Fruit fly (Drosophila melanogaster): ENCODE results near the gene CG15803.

- TF ChIP-seq CG32121 (GFP tag; IDR thresholded peaks at IDR 0.05) (no peak), CG17806 (tag; optimal IDR thresholded peaks at IDR 0.05) (no peak), CG9948 (tag; optimal IDR thresholded peaks at IDR 0.05) (no peak), CG4496 (GFP tag; IDR thresholded peaks at IDR 0.05) (0 out of 3 replicates have a peak, but pooled peaks have one; percentile 7), CG34367 (tag; optimal IDR thresholded peaks at IDR 0.05) (no peak)
Observed at dm6 chr3R:18309910-18310309, 50.6 kb downstream of the CG15803 start.

All from whole organism, pupa.